Worm (Caenorhabditis elegans): ENCODE data around the gene lgc-4.

DNA sequence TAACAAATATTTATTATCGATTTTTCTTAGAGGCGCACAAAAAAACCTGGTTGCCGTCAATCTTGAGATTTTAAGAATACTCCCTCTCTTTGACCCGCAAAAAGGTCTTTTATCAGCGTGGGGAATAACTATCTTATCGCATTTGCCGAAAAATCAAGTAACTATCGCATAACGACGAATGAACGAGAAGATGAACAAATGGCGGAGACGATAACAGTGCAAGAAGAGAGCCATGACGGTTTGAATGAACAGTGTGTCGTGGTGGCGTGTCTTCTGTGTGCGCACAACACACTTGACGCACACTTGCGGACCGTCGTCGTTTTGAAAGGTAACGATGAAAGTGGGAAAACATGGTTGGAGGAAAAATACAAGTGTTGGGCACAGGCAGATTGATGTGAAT is 29.9 kb upstream of the lgc-4 start:
- TF ChIP-seq W03F9.2 (tag; optimal IDR thresholded peaks at IDR 0.05) (no peak), him-1 (tag; optimal IDR thresholded peaks at IDR 0.05) (no peak)

All from whole organism, L4/young adult.